Fruit fly (Drosophila melanogaster): ENCODE measurements around the gene pns.
A peak's percentile ranks its signal among the peaks of the same experiment; 100 is the strongest.

Gene pns

dm6 chr3L:1546349-1547116 lies 9.6 kb downstream of the pns start (continued):
- TF ChIP-seq Pdp1 (GFP tag; optimal IDR thresholded peaks at IDR 0.05) (peak in 1 of 2 experiments; percentile 93), CG14014 (GFP tag; IDR thresholded peaks at IDR 0.05) (0 out of 2 replicates have a peak, but pooled peaks have one; percentile 5), vvl (GFP tag; IDR thresholded peaks at IDR 0.05) (0 out of 2 replicates have a peak, but pooled peaks have one; percentile 21), CG7357 (GFP tag; IDR thresholded peaks at IDR 0.05) (no peak)

dm6 chr3L:1547117-1547507 lies 10.2 kb downstream of the pns start:
- TF ChIP-seq cwo (GFP tag; optimal IDR thresholded peaks at IDR 0.05): peak; percentile 6
- TF ChIP-seq CG12659 (GFP tag; optimal IDR thresholded peaks at IDR 0.05): no peak
- 0 out of 2 replicates have a peak, but pooled peaks have one; percentile 17 for TF ChIP-seq Nf-YA (GFP tag; IDR thresholded peaks at IDR 0.05)

- TF ChIP-seq Rfx (GFP tag; IDR thresholded peaks at IDR 0.05) (peak; percentile 54; the same call in 1 of the 2 replicates), Hr51 (GFP tag; optimal IDR thresholded peaks at IDR 0.05) (peak in 1 of 2 experiments; percentile 82), Deaf1 (tag; optimal IDR thresholded peaks at IDR 0.05) (peak; percentile 49), GATAe (GFP tag; conservative IDR thresholded peaks at IDR 0.05) (0 out of 2 replicates have a peak, but pooled peaks have one; percentile 36), CG6689 (GFP tag; IDR thresholded peaks at IDR 0.05) (peak; percentile 38; the same call in 1 of the 2 replicates), vnd (GFP tag; IDR thresholded peaks at IDR 0.05; ENCODE audit: partially characterized antibody) (no peak), CG12744 (GFP tag; optimal IDR thresholded peaks at IDR 0.05) (no peak), Hey (tag; optimal IDR thresholded peaks at IDR 0.05) (peak; percentile 24), ewg (GFP tag; optimal IDR thresholded peaks at IDR 0.05) (no peak), Hsf (GFP tag; optimal IDR thresholded peaks at IDR 0.05) (peak; percentile 59), CG11723 (GFP tag; optimal IDR thresholded peaks at IDR 0.05) (peak; percentile 19), CG4404 (GFP tag; IDR thresholded peaks at IDR 0.05) (peak; percentile 43; the same call in 1 of the 2 replicates), NFAT (GFP tag; IDR thresholded peaks at IDR 0.05) (peak; percentile 10; the same call in 1 of the 2 replicates), Ets65A (GFP tag) (peak; percentile 95), HLH3B (GFP tag; IDR thresholded peaks at IDR 0.05) (0 out of 2 replicates have a peak, but pooled peaks have one; percentile 37), dpn (GFP tag; optimal IDR thresholded peaks at IDR 0.05) (peak; percentile 64), CG4854 (GFP tag; optimal IDR thresholded peaks at IDR 0.05) (peak; percentile 42), slp2 (GFP tag; optimal IDR thresholded peaks at IDR 0.05) (no peak), CG17186 (GFP tag; optimal IDR thresholded peaks at IDR 0.05) (no peak), al (GFP tag; IDR thresholded peaks at IDR 0.05) (peak; percentile 70), fu2 (GFP tag; optimal IDR thresholded peaks at IDR 0.05) (peak; percentile 34), CG5245 (GFP tag; optimal IDR thresholded peaks at IDR 0.05) (peak; percentile 4), gro (GFP tag; optimal IDR thresholded peaks at IDR 0.05) (peak; percentile 69), CG10147 (GFP tag; optimal IDR thresholded peaks at IDR 0.05) (peak; percentile 63), pho (GFP tag; optimal IDR thresholded peaks at IDR 0.05) (peak; percentile 66), dmrt99B (tag; optimal IDR thresholded peaks at IDR 0.05) (peak; percentile 66), Ravus (GFP tag; IDR thresholded peaks at IDR 0.05) (0 out of 2 replicates have a peak, but pooled peaks have one; percentile 0), CG3407 (GFP tag; optimal IDR thresholded peaks at IDR 0.05) (no peak), CG10209 (GFP tag; optimal IDR thresholded peaks at IDR 0.05) (peak; percentile 65), tap (tag; optimal IDR thresholded peaks at IDR 0.05) (peak; percentile 38), CG3838 (GFP tag; optimal IDR thresholded peaks at IDR 0.05) (no peak), CG6765 (GFP tag; optimal IDR thresholded peaks at IDR 0.05) (peak; percentile 41), CG18599 (GFP tag; optimal IDR thresholded peaks at IDR 0.05) (peak; percentile 81), CG17802 (tag; optimal IDR thresholded peaks at IDR 0.05) (no peak), CG14667 (GFP tag; IDR thresholded peaks at IDR 0.05) (no peak), wor (GFP tag; IDR thresholded peaks at IDR 0.05) (peak; percentile 26; the same call in 1 of the 2 replicates), Chrac-16 (GFP tag; optimal IDR thresholded peaks at IDR 0.05) (peak; percentile 53)
Measured at dm6 chr3L:1548345-1548970, 11.5 kb downstream of the pns start.

Data from whole organism, embryonic.